Worm (Caenorhabditis elegans): Measurements from ENCODE around the gene shk-1.

The shk-1 gene

DNA sequence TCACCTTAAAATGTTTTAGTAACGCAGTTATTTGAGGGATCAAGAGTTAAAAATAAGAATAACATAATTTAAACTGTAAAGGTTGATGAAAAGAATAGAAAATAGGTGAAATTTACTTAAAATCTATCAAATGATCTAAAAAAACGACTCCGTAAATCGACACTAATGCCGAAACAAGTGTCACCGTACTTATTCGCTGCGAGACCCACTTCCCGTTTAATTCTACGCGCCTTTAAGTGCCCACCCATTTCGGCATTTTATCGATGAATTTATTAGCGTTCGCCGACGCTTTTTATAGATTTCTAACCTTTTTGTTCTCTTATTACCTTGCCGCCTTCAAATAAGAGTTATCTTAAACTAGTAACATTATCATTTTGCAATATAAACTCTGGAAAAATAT lies 12.0 kb upstream of the shk-1 start, which contains the start of the genes Y53C12B.1 and nos-3 (continued):
- no peak for TF ChIP-seq nhr-27 (tag; optimal IDR thresholded peaks at IDR 0.05)
- peak; percentile 59; the same call in 1 of the 2 replicates for TF ChIP-seq dox-1 (GFP tag; IDR thresholded peaks at IDR 0.05)
- TF ChIP-seq hlh-12 (tag; optimal IDR thresholded peaks at IDR 0.05): no peak
- peak; percentile 19 for TF ChIP-seq K12H6.12 (tag; optimal IDR thresholded peaks at IDR 0.05)
- TF ChIP-seq gei-17 (GFP tag; optimal IDR thresholded peaks at IDR 0.05): no peak
- TF ChIP-seq Y67H2A.10 (GFP tag; conservative IDR thresholded peaks at IDR 0.05): no peak
- no peak for TF ChIP-seq nhr-120 (GFP tag; IDR thresholded peaks at IDR 0.05)
- TF ChIP-seq lin-54 (GFP tag; optimal IDR thresholded peaks at IDR 0.05): peak; percentile 56
- TF ChIP-seq egrh-3 (GFP tag; IDR thresholded peaks at IDR 0.05): no peak
- no peak for TF ChIP-seq madf-10 (tag; optimal IDR thresholded peaks at IDR 0.05)
- no peak for TF ChIP-seq nhr-80 (tag; optimal IDR thresholded peaks at IDR 0.05)
- no peak for TF ChIP-seq F39B2.1 (GFP tag; IDR thresholded peaks at IDR 0.05)
- no peak for TF ChIP-seq him-1 (tag; optimal IDR thresholded peaks at IDR 0.05)
- peak; percentile 6 for TF ChIP-seq pha-4 (tag; optimal IDR thresholded peaks at IDR 0.05)
- no peak for TF ChIP-seq ets-4 (GFP tag; optimal IDR thresholded peaks at IDR 0.05)
- TF ChIP-seq B0019.2 (GFP tag; conservative IDR thresholded peaks at IDR 0.05): peak; percentile 87
- no peak for TF ChIP-seq akir-1 (GFP tag; optimal IDR thresholded peaks at IDR 0.05)
- no peak for TF ChIP-seq aptf-3 (GFP tag; IDR thresholded peaks at IDR 0.05)
- TF ChIP-seq ceh-91 (GFP tag; IDR thresholded peaks at IDR 0.05): peak; percentile 39; the same call in 1 of the 2 replicates
- 0 out of 2 replicates have a peak, but pooled peaks have one; percentile 22 for TF ChIP-seq ekl-4 (GFP tag; IDR thresholded peaks at IDR 0.05)
- TF ChIP-seq rec-8 (tag; optimal IDR thresholded peaks at IDR 0.05): no peak
- no peak for TF ChIP-seq egl-18 (GFP tag; IDR thresholded peaks at IDR 0.05)
- no peak for TF ChIP-seq C17E4.6 (GFP tag; IDR thresholded peaks at IDR 0.05)
- TF ChIP-seq D2030.7 (GFP tag; IDR thresholded peaks at IDR 0.05): peak; percentile 57; the same call in 1 of the 2 replicates
- no peak for TF ChIP-seq somi-1 (GFP tag; optimal IDR thresholded peaks at IDR 0.05)
- no peak for TF ChIP-seq Y79H2A.3 (GFP tag; conservative IDR thresholded peaks at IDR 0.05)
- TF ChIP-seq egl-44 (GFP tag; IDR thresholded peaks at IDR 0.05): no peak
- TF ChIP-seq Y53G8AR.9 (GFP tag; conservative IDR thresholded peaks at IDR 0.05): no peak
- no peak for TF ChIP-seq madf-8 (GFP tag; conservative IDR thresholded peaks at IDR 0.05)
- TF ChIP-seq F37B4.10 (GFP tag; IDR thresholded peaks at IDR 0.05): no peak
- no peak for TF ChIP-seq nhr-179 (tag; optimal IDR thresholded peaks at IDR 0.05)
- TF ChIP-seq nhr-90 (tag; optimal IDR thresholded peaks at IDR 0.05): no peak
- no peak for TF ChIP-seq C06A6.2 (GFP tag; conservative IDR thresholded peaks at IDR 0.05)
- TF ChIP-seq lin-26 (GFP tag; IDR thresholded peaks at IDR 0.05): no peak
- TF ChIP-seq K11D2.4 (GFP tag; IDR thresholded peaks at IDR 0.05): no peak
- no peak for TF ChIP-seq let-526 (GFP tag; IDR thresholded peaks at IDR 0.05)
- TF ChIP-seq tbp1 (GFP tag; optimal IDR thresholded peaks at IDR 0.05): peak; percentile 46
- no peak for TF ChIP-seq mes-4 (tag; optimal IDR thresholded peaks at IDR 0.05)
- TF ChIP-seq efl-1 (GFP tag; optimal IDR thresholded peaks at IDR 0.05): peak; percentile 17
- peak; percentile 59 for TF ChIP-seq rcor-1 (GFP tag; IDR thresholded peaks at IDR 0.05)
- no peak for TF ChIP-seq hmg-20 (GFP tag; IDR thresholded peaks at IDR 0.05)
- TF ChIP-seq sptf-2 (GFP tag; optimal IDR thresholded peaks at IDR 0.05): no peak
- no peak for TF ChIP-seq zim-3 (tag; optimal IDR thresholded peaks at IDR 0.05)
- peak; percentile 90 for TF ChIP-seq lsl-1 (GFP tag; optimal IDR thresholded peaks at IDR 0.05)
- TF ChIP-seq attf-6 (GFP tag; IDR thresholded peaks at IDR 0.05): no peak
- TF ChIP-seq xnd-1 (tag; optimal IDR thresholded peaks at IDR 0.05): no peak
- TF ChIP-seq T07F8.4 (tag; optimal IDR thresholded peaks at IDR 0.05): no peak
- TF ChIP-seq B0035.1 (tag; optimal IDR thresholded peaks at IDR 0.05): no peak
- no peak for TF ChIP-seq hsf-1 (GFP tag; IDR thresholded peaks at IDR 0.05)
